Worm (Caenorhabditis elegans) whole organism, early embryonic: Measurements from ENCODE around the gene C08G9.1.

ENCODE experiments used
- F13C5.2 ChIP-seq: sonication (generic microtip); optimal IDR thresholded peaks from 2 replicates; lab custom pipeline; 2017; ENCODE audit warnings: mild to moderate bottlenecking, missing genetic modification characterization, inconsistent platforms, missing compliant biosample characterization
- ama-1 ChIP-seq: fragments of 150-350 bp; optimal IDR thresholded peaks from 2 replicates; lab custom pipeline; 2014

DNA sequence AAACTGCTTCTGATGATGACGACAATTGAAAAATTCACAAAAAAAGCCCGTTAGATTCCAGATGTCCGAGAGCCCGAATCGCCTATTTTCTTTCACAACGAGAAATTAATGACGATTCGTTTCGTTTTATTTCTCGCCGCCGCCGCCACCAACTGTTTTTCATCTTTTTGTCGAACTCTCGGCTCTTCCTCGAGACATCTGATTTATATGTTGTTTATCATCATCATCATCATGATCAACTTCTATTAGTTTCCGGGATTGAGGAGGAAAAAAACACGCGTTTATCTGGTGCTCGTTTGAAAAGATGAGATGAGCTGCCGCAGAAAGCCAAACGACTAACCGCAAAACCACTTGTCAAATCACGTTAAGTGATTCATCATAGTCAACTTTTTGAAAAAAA is 918 bp downstream of the C08G9.1 start:
- no peak for TF ChIP-seq F13C5.2 (tag; lab: Kevin White, UChicago)
- TF ChIP-seq ama-1 (lab: Kevin White, UChicago): no peak
